Fruit fly (Drosophila melanogaster) whole organism, adult: ENCODE measurements around the gene CG12279.

Experiments
- CG5204 ChIP-seq: fragments of 200-800 bp; sonication (Bioruptor generic); optimal IDR thresholded peaks from 2 replicates; lab custom pipeline; 2016; ENCODE audit warnings: missing biosample characterization, missing genetic modification characterization
- Crg-1 ChIP-seq: fragments of 200-800 bp; sonication (Bioruptor generic); optimal IDR thresholded peaks from 2 replicates; lab custom pipeline; 2016; ENCODE audit warnings: missing biosample characterization, missing genetic modification characterization
- bab1 ChIP-seq: fragments of 200-800 bp; sonication (Bioruptor generic); optimal IDR thresholded peaks from 3 replicates; lab custom pipeline; 2019; ENCODE audit warnings: missing biosample characterization, mild to moderate bottlenecking, missing genetic modification characterization, moderate library complexity
- cic ChIP-seq: fragments of 200-800 bp; sonication (Bioruptor generic); optimal IDR thresholded peaks from 2 replicates; lab custom pipeline; 2017; ENCODE audit warnings: missing biosample characterization, mild to moderate bottlenecking, missing genetic modification characterization, moderate library complexity
- toe ChIP-seq: fragments of 200-800 bp; sonication (Bioruptor generic); optimal IDR thresholded peaks from 2 replicates; lab custom pipeline; 2016; ENCODE audit warnings: missing biosample characterization, missing genetic modification characterization

dm6 chr3R:12743580-12743979 lies 38.7 kb downstream of the CG12279 start, which contains the start of gene Ugt37A3:
- no peak for TF ChIP-seq cic (GFP tag; lab: Kevin White, UChicago)
- TF ChIP-seq CG5204, result no peak
- no peak for TF ChIP-seq bab1 (GFP tag; lab: Kevin White, UChicago)
- no peak for TF ChIP-seq toe (GFP tag; lab: Kevin White, UChicago)
- TF ChIP-seq Crg-1 (GFP tag; lab: Kevin White, UChicago), result no peak
